Fruit fly (Drosophila melanogaster) whole organism, embryonic: ENCODE measurements around the gene MCU.
A peak's percentile ranks its signal among the peaks of the same experiment; 100 is the strongest.

Experiments
- Blimp-1 ChIP-seq: fragments of 200-800 bp; sonication (Bioruptor generic); optimal IDR thresholded peaks from 3 replicates; lab custom pipeline; 2018; ENCODE audit warnings: missing biosample characterization, missing genetic modification characterization, mild to moderate bottlenecking, moderate library complexity, missing genetic modification reagents
- CG12104 ChIP-seq: fragments of 200-800 bp; sonication (Bioruptor generic); optimal IDR thresholded peaks from 3 replicates; lab custom pipeline; 2016; ENCODE audit warnings: missing biosample characterization, missing genetic modification characterization
- CG13296 ChIP-seq: fragments of 200-800 bp; sonication (Bioruptor generic); optimal IDR thresholded peaks from 3 replicates; lab custom pipeline; 2018; ENCODE audit warnings: missing biosample characterization, mild to moderate bottlenecking, missing genetic modification characterization
- CG13424 ChIP-seq: fragments of 200-800 bp; sonication (Bioruptor generic); optimal IDR thresholded peaks from 2 replicates; lab custom pipeline; 2019; ENCODE audit warnings: missing biosample characterization, mild to moderate bottlenecking, missing genetic modification characterization, moderate library complexity
- CG14667 ChIP-seq: fragments of 200-800 bp; sonication (Bioruptor generic); IDR thresholded peaks from 2 replicates; pipeline ENCODE4 v1.3.6; 2022; ENCODE audit warnings: missing biosample characterization, missing genetic modification characterization
- CG15073 ChIP-seq: fragments of 200-800 bp; sonication (Bioruptor generic); optimal IDR thresholded peaks from 2 replicates; lab custom pipeline; 2016; ENCODE audit warnings: missing biosample characterization, missing genetic modification characterization
- CG1529 ChIP-seq: fragments of 200-800 bp; sonication (Bioruptor generic); optimal IDR thresholded peaks from 3 replicates; lab custom pipeline; 2018; ENCODE audit warnings: missing biosample characterization, missing genetic modification characterization
- CG16813 ChIP-seq: fragments of 200-800 bp; sonication (Bioruptor generic); IDR thresholded peaks from 3 replicates; pipeline ENCODE4 v1.3.6; 2022; ENCODE audit warnings: missing biosample characterization, missing genetic modification characterization; ENCODE audit not compliant: partially characterized antibody
- CG16815 ChIP-seq: fragments of 200-800 bp; sonication (Bioruptor generic); optimal IDR thresholded peaks from 3 replicates; lab custom pipeline; 2017; ENCODE audit warnings: missing biosample characterization, mild to moderate bottlenecking, missing genetic modification characterization
- CG17359 ChIP-seq: fragments of 200-800 bp; sonication (Bioruptor generic); optimal IDR thresholded peaks from 3 replicates; lab custom pipeline; 2018; ENCODE audit warnings: missing biosample characterization, mild to moderate bottlenecking, missing genetic modification characterization, moderate library complexity
- CG2202 ChIP-seq: fragments of 200-800 bp; sonication (Bioruptor generic); optimal IDR thresholded peaks from 2 replicates; lab custom pipeline; 2018; ENCODE audit warnings: missing biosample characterization, mild to moderate bottlenecking, missing genetic modification characterization
- CG2678 ChIP-seq: fragments of 200-800 bp; sonication (Bioruptor generic); optimal IDR thresholded peaks from 3 replicates; lab custom pipeline; 2019; ENCODE audit warnings: missing biosample characterization, mild to moderate bottlenecking, missing genetic modification characterization, moderate library complexity
- CG4617 ChIP-seq: fragments of 200-800 bp; sonication (Bioruptor generic); optimal IDR thresholded peaks from 3 replicates; lab custom pipeline; 2016; ENCODE audit warnings: missing biosample characterization, missing genetic modification characterization, borderline replicate concordance
- CG7839 ChIP-seq: fragments of 200-800 bp; sonication (Bioruptor generic); optimal IDR thresholded peaks from 3 replicates; lab custom pipeline; 2018; ENCODE audit warnings: missing biosample characterization, mild to moderate bottlenecking, missing genetic modification characterization, moderate library complexity
- CG8281 ChIP-seq: fragments of 200-800 bp; sonication (Bioruptor generic); optimal IDR thresholded peaks from 2 replicates; lab custom pipeline; 2018; ENCODE audit warnings: missing biosample characterization, mild to moderate bottlenecking, missing genetic modification characterization, moderate library complexity
- CG9876 ChIP-seq: fragments of 200-800 bp; sonication (Bioruptor generic); optimal IDR thresholded peaks from 2 replicates; lab custom pipeline; 2016; ENCODE audit warnings: missing biosample characterization, missing genetic modification characterization
- CTCF ChIP-seq: fragments of 200-800 bp; sonication (Bioruptor generic); optimal IDR thresholded peaks from 2 replicates; lab custom pipeline; 2017; ENCODE audit warnings: missing biosample characterization, mild to moderate bottlenecking, missing genetic modification characterization, moderate library complexity
- Dad ChIP-seq: fragments of 200-800 bp; sonication (Bioruptor generic); optimal IDR thresholded peaks from 3 replicates; lab custom pipeline; 2016; ENCODE audit warnings: missing biosample characterization, missing genetic modification characterization
- Eip74EF ChIP-seq, 2 experiments: fragments of 200-800 bp in 1 of 2; fragments of >200 bp in 1 of 2; sonication (Bioruptor generic) in 1 of 2; optimal IDR thresholded peaks; 2 replicates each; lab custom pipeline; 2017 to 2019; ENCODE audit warnings: missing biosample characterization in 2 of 2, missing genetic modification characterization in 2 of 2, mild to moderate bottlenecking in 1 of 2, moderate library complexity in 1 of 2
- Ets65A ChIP-seq: fragments of 200-800 bp; sonication (Bioruptor generic); peaks from one replicate; lab custom pipeline; 2016; ENCODE audit warnings: missing biosample characterization, missing genetic modification characterization
- Hand ChIP-seq: fragments of 200-800 bp; sonication (Bioruptor generic); optimal IDR thresholded peaks from 2 replicates; lab custom pipeline; 2017; ENCODE audit warnings: mild to moderate bottlenecking, missing biosample characterization, missing genetic modification reagents, missing genetic modification characterization
- Hr51 ChIP-seq, 2 experiments: fragments of 200-800 bp; sonication (Bioruptor generic); optimal IDR thresholded peaks; 2 replicates in 1 of 2; 3 replicates in 1 of 2; lab custom pipeline; 2016 to 2018; ENCODE audit warnings: missing biosample characterization in 2 of 2, missing genetic modification characterization in 2 of 2, mild to moderate bottlenecking in 1 of 2, moderate library complexity in 1 of 2
- Meics ChIP-seq: fragments of 200-800 bp; sonication (Bioruptor generic); optimal IDR thresholded peaks from 2 replicates; lab custom pipeline; 2017; ENCODE audit warnings: missing biosample characterization, mild to moderate bottlenecking, missing genetic modification characterization
- NK7.1 ChIP-seq: fragments of 200-800 bp; sonication (Bioruptor generic); optimal IDR thresholded peaks from 3 replicates; lab custom pipeline; 2016; ENCODE audit warnings: missing biosample characterization, missing genetic modification characterization
- Nf-YA ChIP-seq: fragments of 200-800 bp; sonication (Bioruptor generic); IDR thresholded peaks from 2 replicates; pipeline ENCODE4 v1.3.6; 2022; ENCODE audit warnings: missing biosample characterization, missing genetic modification characterization
- Opbp ChIP-seq: fragments of 200-800 bp; sonication (Bioruptor generic); IDR thresholded peaks from 3 replicates; pipeline ENCODE4 v1.3.6; 2022; ENCODE audit warnings: missing biosample characterization, missing genetic modification characterization; ENCODE audit not compliant: partially characterized antibody
- PHDP ChIP-seq: fragments of 200-800 bp; sonication (Bioruptor generic); optimal IDR thresholded peaks from 3 replicates; lab custom pipeline; 2018; ENCODE audit warnings: missing biosample characterization, mild to moderate bottlenecking, missing genetic modification characterization, moderate library complexity
- Sox102F ChIP-seq: fragments of 200-800 bp; sonication (Bioruptor generic); optimal IDR thresholded peaks from 2 replicates; lab custom pipeline; 2018; ENCODE audit warnings: missing biosample characterization, mild to moderate bottlenecking, missing genetic modification characterization, moderate library complexity
- Xbp1 ChIP-seq: fragments of 200-800 bp; sonication (Bioruptor generic); optimal IDR thresholded peaks from 3 replicates; lab custom pipeline; 2016; ENCODE audit warnings: missing biosample characterization, mild to moderate bottlenecking, missing genetic modification characterization
- Xrp1 ChIP-seq: fragments of 200-800 bp; sonication (Bioruptor generic); IDR thresholded peaks from 2 replicates; pipeline ENCODE4 v1.3.6; 2022; ENCODE audit warnings: missing biosample characterization, missing genetic modification characterization
- aop ChIP-seq: fragments of 200-800 bp; sonication (Bioruptor generic); IDR thresholded peaks from 2 replicates; pipeline ENCODE4 v1.3.6; 2022; ENCODE audit warnings: missing biosample characterization, missing genetic modification characterization
- az2 ChIP-seq: fragments of 200-800 bp; sonication (Bioruptor generic); optimal IDR thresholded peaks from 3 replicates; lab custom pipeline; 2016; ENCODE audit warnings: missing biosample characterization, missing genetic modification characterization
- bcd ChIP-seq: fragments of 200-800 bp; sonication (Bioruptor generic); optimal IDR thresholded peaks from 2 replicates; lab custom pipeline; 2017; ENCODE audit warnings: missing biosample characterization, mild to moderate bottlenecking, missing genetic modification characterization
- bowl ChIP-seq: fragments of 200-800 bp; sonication (Bioruptor generic); IDR thresholded peaks from 2 replicates; pipeline ENCODE4 v1.3.6; 2022; ENCODE audit warnings: missing biosample characterization, missing genetic modification characterization
- bsh ChIP-seq, 2 experiments: fragments of 200-800 bp; sonication (Bioruptor generic); optimal IDR thresholded peaks; 2 replicates each; lab custom pipeline; 2017 to 2018; ENCODE audit warnings: mild to moderate bottlenecking in 2 of 2, missing biosample characterization in 2 of 2, missing genetic modification characterization in 2 of 2, moderate library complexity in 1 of 2
- cas ChIP-seq: fragments of 200-800 bp; sonication (Bioruptor generic); IDR thresholded peaks from 2 replicates; pipeline ENCODE4 v1.3.6; 2022; ENCODE audit warnings: missing biosample characterization, missing genetic modification characterization
- chn ChIP-seq: fragments of 200-800 bp; sonication (Bioruptor generic); optimal IDR thresholded peaks from 2 replicates; lab custom pipeline; 2016; ENCODE audit warnings: missing biosample characterization, missing genetic modification characterization
- dmrt99B ChIP-seq: fragments of 200-800 bp; sonication (Bioruptor generic); optimal IDR thresholded peaks from 2 replicates; lab custom pipeline; 2018; ENCODE audit warnings: missing biosample characterization, mild to moderate bottlenecking, missing genetic modification characterization, moderate library complexity
- fd96Cb ChIP-seq: fragments of 200-800 bp; sonication (Bioruptor generic); optimal IDR thresholded peaks from 2 replicates; lab custom pipeline; 2018; ENCODE audit warnings: missing biosample characterization, mild to moderate bottlenecking, missing genetic modification characterization, moderate library complexity
- gem ChIP-seq: fragments of 200-800 bp; sonication (Bioruptor generic); optimal IDR thresholded peaks from 2 replicates; lab custom pipeline; 2019; ENCODE audit warnings: missing biosample characterization, mild to moderate bottlenecking, missing genetic modification characterization, moderate library complexity
- h ChIP-seq: fragments of >200 bp; optimal IDR thresholded peaks from 2 replicates; lab custom pipeline; 2017
- maf-S ChIP-seq: fragments of 200-800 bp; sonication (Bioruptor generic); optimal IDR thresholded peaks from 2 replicates; lab custom pipeline; 2016; ENCODE audit warnings: missing biosample characterization, missing genetic modification characterization
- nmo ChIP-seq: fragments of 200-800 bp; sonication (Bioruptor generic); optimal IDR thresholded peaks from 2 replicates; lab custom pipeline; 2018; ENCODE audit warnings: missing biosample characterization, mild to moderate bottlenecking, missing genetic modification characterization, moderate library complexity
- pnt ChIP-seq: fragments of 200-800 bp; sonication (Bioruptor generic); optimal IDR thresholded peaks from 3 replicates; lab custom pipeline; 2016; ENCODE audit warnings: missing biosample characterization, missing genetic modification characterization
- pzg ChIP-seq: fragments of 200-800 bp; sonication (Bioruptor generic); optimal IDR thresholded peaks from 3 replicates; lab custom pipeline; 2018; ENCODE audit warnings: missing biosample characterization, mild to moderate bottlenecking, missing genetic modification characterization, moderate library complexity
- row ChIP-seq: fragments of 200-800 bp; sonication (Bioruptor generic); IDR thresholded peaks from 3 replicates; pipeline ENCODE4 v1.3.6; 2022; ENCODE audit warnings: missing biosample characterization, missing genetic modification characterization
- sc ChIP-seq, 3 experiments: fragments of >200 bp in 2 of 3; fragments of 200-800 bp in 1 of 3; sonication (Bioruptor generic) in 1 of 3; optimal IDR thresholded peaks; 2 replicates in 2 of 3; 3 replicates in 1 of 3; lab custom pipeline; 2017; ENCODE audit warnings: mild to moderate bottlenecking in 1 of 3, missing biosample characterization in 1 of 3, missing genetic modification characterization in 1 of 3, missing genetic modification reagents in 1 of 3
- sens ChIP-seq: fragments of 200-800 bp; sonication (Bioruptor generic); peaks from one replicate; lab custom pipeline; 2016; ENCODE audit warnings: missing biosample characterization, missing genetic modification characterization
- sr ChIP-seq: fragments of 200-800 bp; sonication (Bioruptor generic); IDR thresholded peaks from 3 replicates; pipeline ENCODE4 v1.3.6; 2022; ENCODE audit warnings: missing biosample characterization, missing genetic modification characterization
- tap ChIP-seq: fragments of 200-800 bp; optimal IDR thresholded peaks from 3 replicates; lab custom pipeline; 2019; ENCODE audit warnings: missing biosample characterization, mild to moderate bottlenecking, missing genetic modification characterization, moderate library complexity

Gene MCU

DNA sequence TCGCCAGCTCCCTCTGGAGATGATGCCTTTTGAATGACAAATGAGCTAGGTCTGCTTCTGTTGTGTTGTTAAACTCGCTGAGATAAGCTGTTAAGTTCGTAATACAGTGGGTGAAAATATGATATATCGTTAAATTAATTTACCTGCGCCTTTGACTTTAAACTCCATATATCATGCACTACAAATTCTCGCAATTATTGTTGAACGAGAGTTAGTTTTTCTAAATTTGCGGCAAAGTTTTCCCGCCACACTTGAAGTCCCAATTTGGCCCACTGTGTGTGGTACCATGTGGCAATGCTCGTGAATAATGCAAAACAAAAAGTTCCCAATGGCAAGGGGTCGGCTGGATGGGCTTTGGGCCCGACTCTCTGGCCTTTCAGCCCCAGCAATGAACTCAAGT, 26.2 kb downstream of the MCU start (continued):
- TF ChIP-seq CG16813 (GFP tag; lab: Robert Waterston, UW) (no peak), CG1529 (GFP tag; lab: Kevin White, UChicago) (peak; percentile 6), Dad (GFP tag; lab: Kevin White, UChicago) (peak; percentile 13), Blimp-1 (GFP tag; lab: Kevin White, UChicago) (no peak), Opbp (GFP tag; lab: Robert Waterston, UW) (no peak), NK7.1 (peak; percentile 29), Xbp1 (GFP tag; lab: Kevin White, UChicago) (peak; percentile 58), bsh (GFP tag; optimal IDR thresholded peaks at IDR 0.05; lab: Kevin White, UChicago) (no peak), CG12104 (GFP tag; lab: Kevin White, UChicago) (peak; percentile 7), aop (GFP tag; lab: Robert Waterston, UW) (no peak), maf-S (GFP tag; lab: Kevin White, UChicago) (peak; percentile 7), sc (optimal IDR thresholded peaks at IDR 0.05; lab: Kevin White, UChicago) (no peak), sc (GFP tag; optimal IDR thresholded peaks at IDR 0.05; lab: Kevin White, UChicago) (no peak), CG15073 (GFP tag; lab: Kevin White, UChicago) (no peak), pnt (GFP tag; lab: Kevin White, UChicago) (peak; percentile 39), bowl (GFP tag; lab: Robert Waterston, UW) (peak; percentile 54; the same call in 1 of the 2 replicates), sr (no peak; the same call in 2 of the 3 replicates), CG2202 (no peak), Ets65A (GFP tag; lab: Kevin White, UChicago) (no peak), CG4617 (no peak), CG16815 (peak; percentile 1), pzg (GFP tag; lab: Kevin White, UChicago) (no peak), Meics (GFP tag; lab: Kevin White, UChicago) (peak; percentile 68), Nf-YA (GFP tag; lab: Robert Waterston, UW) (peak; percentile 66)

- TF ChIP-seq Xrp1 (GFP tag; lab: Robert Waterston, UW) (no peak), CG17359 (tag; lab: Kevin White, UChicago) (peak; percentile 27), sens (GFP tag; lab: Kevin White, UChicago) (peak; percentile 11), h (lab: Kevin White, UChicago) (no peak), cas (GFP tag; lab: Robert Waterston, UW) (no peak), row (GFP tag; lab: Robert Waterston, UW) (peak; percentile 30; the same call in 1 of the 3 replicates), fd96Cb (peak; percentile 10), PHDP (tag; lab: Kevin White, UChicago) (peak; percentile 16), Eip74EF (GFP tag; optimal IDR thresholded peaks at IDR 0.05; lab: Kevin White, UChicago) (peak in 1 of 2 experiments; percentile 26), CG13296 (no peak), CTCF (no peak), gem (tag; lab: Kevin White, UChicago) (peak; percentile 42), aop (GFP tag; lab: Robert Waterston, UW) (no peak), Hand (no peak), chn (GFP tag; lab: Kevin White, UChicago) (no peak), CG2678 (tag; lab: Kevin White, UChicago) (peak; percentile 31), CG9876 (GFP tag; lab: Kevin White, UChicago) (no peak), az2 (GFP tag; lab: Kevin White, UChicago) (no peak), dmrt99B (tag; lab: Kevin White, UChicago) (peak; percentile 46), Sox102F (peak; percentile 41), Hr51 (GFP tag; optimal IDR thresholded peaks at IDR 0.05; lab: Kevin White, UChicago) (peak in 1 of 2 experiments; percentile 32), nmo (GFP tag; lab: Kevin White, UChicago) (peak; percentile 17), CG14667 (GFP tag; lab: Robert Waterston, UW) (no peak), CG15073 (GFP tag; lab: Kevin White, UChicago) (no peak), CG7839 (peak; percentile 6), bcd (GFP tag; lab: Kevin White, UChicago) (no peak), CG8281 (tag; lab: Kevin White, UChicago) (peak; percentile 99), CG13424 (tag; lab: Kevin White, UChicago) (peak; percentile 9), tap (tag; lab: Kevin White, UChicago) (peak; percentile 22)
Measured at dm6 chr3L:6577313-6577852, 26.8 kb downstream of the MCU start.
